Worm (Caenorhabditis elegans) whole organism, L2 larva: Measurements from ENCODE around the gene T16G12.12.

Experiments
- C34F6.9 ChIP-seq: fragments of 150-350 bp; optimal IDR thresholded peaks from 2 replicates; lab custom pipeline; 2014; ENCODE audit warnings: missing biosample characterization, missing genetic modification characterization
- F13H6.1 ChIP-seq: sonication (generic microtip); optimal IDR thresholded peaks from 2 replicates; lab custom pipeline; 2016; ENCODE audit warnings: missing genetic modification characterization, missing compliant biosample characterization
- R02D3.7 ChIP-seq: fragments of 150-350 bp; optimal IDR thresholded peaks from 2 replicates; lab custom pipeline; 2014; ENCODE audit warnings: missing biosample characterization, missing genetic modification characterization
- Y55F3AM.14 ChIP-seq: fragments of 200-800 bp; sonication (Bioruptor generic); optimal IDR thresholded peaks from 2 replicates; lab custom pipeline; 2018; ENCODE audit warnings: mild to moderate bottlenecking, missing genetic modification characterization, missing compliant biosample characterization
- ZK546.5 ChIP-seq: sonication (generic microtip); optimal IDR thresholded peaks from 2 replicates; lab custom pipeline; 2017; ENCODE audit warnings: missing biosample characterization, missing genetic modification characterization
- aly-2 ChIP-seq: fragments of 150-350 bp; optimal IDR thresholded peaks from 2 replicates; lab custom pipeline; 2014; ENCODE audit warnings: missing biosample characterization, missing genetic modification characterization
- blmp-1 ChIP-seq: sonication (generic microtip); optimal IDR thresholded peaks from 2 replicates; lab custom pipeline; 2017; ENCODE audit warnings: missing genetic modification characterization, mild to moderate bottlenecking, missing compliant biosample characterization, antibody characterized with exemption, moderate library complexity; ENCODE audit not compliant: insufficient read depth
- ceh-16 ChIP-seq: fragments of 150-350 bp; optimal IDR thresholded peaks from 2 replicates; lab custom pipeline; 2014; ENCODE audit warnings: missing biosample characterization, missing genetic modification characterization
- ceh-82 ChIP-seq: fragments of 150-350 bp; optimal IDR thresholded peaks from 2 replicates; lab custom pipeline; 2014; ENCODE audit warnings: missing biosample characterization, missing genetic modification characterization
- crh-2 ChIP-seq: sonication (generic microtip); optimal IDR thresholded peaks from 2 replicates; lab custom pipeline; 2017; ENCODE audit warnings: missing biosample characterization, missing genetic modification characterization
- dmd-4 ChIP-seq: sonication (generic microtip); optimal IDR thresholded peaks from 2 replicates; lab custom pipeline; 2017; ENCODE audit warnings: missing biosample characterization, missing genetic modification characterization
- egl-27 ChIP-seq: sonication (generic microtip); optimal IDR thresholded peaks from 3 replicates; lab custom pipeline; 2017; ENCODE audit warnings: missing biosample characterization, missing genetic modification reagents, missing genetic modification characterization
- fos-1 ChIP-seq: fragments of 150-350 bp; optimal IDR thresholded peaks from 2 replicates; lab custom pipeline; 2014; ENCODE audit warnings: missing biosample characterization, missing genetic modification characterization
- gmeb-1 ChIP-seq: fragments of 150-350 bp; optimal IDR thresholded peaks from 2 replicates; lab custom pipeline; 2014; ENCODE audit warnings: missing biosample characterization, missing genetic modification characterization
- lin-11 ChIP-seq: fragments of 150-350 bp; sonication (generic microtip); optimal IDR thresholded peaks from 2 replicates; lab custom pipeline; 2014; ENCODE audit warnings: missing biosample characterization, missing genetic modification characterization, inconsistent platforms, mixed read lengths
- lin-13 ChIP-seq: fragments of 150-350 bp; optimal IDR thresholded peaks from 2 replicates; lab custom pipeline; 2014; ENCODE audit warnings: missing biosample characterization, missing genetic modification reagents, missing genetic modification characterization
- lin-39 ChIP-seq: fragments of 150-350 bp; optimal IDR thresholded peaks from 2 replicates; lab custom pipeline; 2014; ENCODE audit warnings: missing biosample characterization, missing genetic modification reagents, missing genetic modification characterization
- lsy-2 ChIP-seq, 2 experiments: fragments of 150-350 bp in 1 of 2; sonication (generic microtip) in 1 of 2; optimal IDR thresholded peaks; 2 replicates each; lab custom pipeline; 2014 to 2017; ENCODE audit warnings: missing biosample characterization in 2 of 2, missing genetic modification characterization in 2 of 2
- mab-5 ChIP-seq: fragments of 150-350 bp; optimal IDR thresholded peaks from 2 replicates; lab custom pipeline; 2014; ENCODE audit warnings: missing biosample characterization, missing genetic modification characterization
- mbf-1 ChIP-seq: sonication (generic microtip); optimal IDR thresholded peaks from 2 replicates; lab custom pipeline; 2017; ENCODE audit warnings: missing biosample characterization, missing genetic modification characterization
- mdl-1 ChIP-seq, 2 experiments: fragments of 150-350 bp in 1 of 2; sonication (generic microtip) in 1 of 2; optimal IDR thresholded peaks; 2 replicates each; lab custom pipeline; 2017; ENCODE audit warnings: missing biosample characterization in 2 of 2, missing genetic modification characterization in 2 of 2
- nhr-11 ChIP-seq: fragments of 150-350 bp; optimal IDR thresholded peaks from 2 replicates; lab custom pipeline; 2014; ENCODE audit warnings: missing biosample characterization, missing genetic modification characterization
- nhr-12 ChIP-seq: fragments of 150-350 bp; optimal IDR thresholded peaks from 2 replicates; lab custom pipeline; 2014; ENCODE audit warnings: missing biosample characterization, missing genetic modification characterization
- nhr-129 ChIP-seq: fragments of 150-350 bp; optimal IDR thresholded peaks from 2 replicates; lab custom pipeline; 2014; ENCODE audit warnings: missing biosample characterization, missing genetic modification characterization
- nhr-21 ChIP-seq: fragments of 150-350 bp; optimal IDR thresholded peaks from 2 replicates; lab custom pipeline; 2014; ENCODE audit warnings: missing biosample characterization, missing genetic modification characterization
- nhr-23 ChIP-seq: fragments of 150-350 bp; optimal IDR thresholded peaks from 2 replicates; lab custom pipeline; 2014; ENCODE audit warnings: missing biosample characterization, missing genetic modification reagents, missing genetic modification characterization
- nhr-237 ChIP-seq: fragments of 150-350 bp; optimal IDR thresholded peaks from 2 replicates; lab custom pipeline; 2014; ENCODE audit warnings: missing biosample characterization, missing genetic modification characterization
- nhr-6 ChIP-seq: fragments of 150-350 bp; optimal IDR thresholded peaks from 2 replicates; lab custom pipeline; 2014; ENCODE audit warnings: missing biosample characterization, missing genetic modification characterization
- nhr-77 ChIP-seq: fragments of 150-350 bp; optimal IDR thresholded peaks from 2 replicates; lab custom pipeline; 2014; ENCODE audit warnings: missing biosample characterization, missing genetic modification characterization
- skn-1 ChIP-seq: sonication (generic microtip); optimal IDR thresholded peaks from 2 replicates; lab custom pipeline; 2017; ENCODE audit warnings: missing biosample characterization, missing genetic modification characterization
- sma-3 ChIP-seq: sonication (generic microtip); optimal IDR thresholded peaks from 2 replicates; lab custom pipeline; 2016; ENCODE audit warnings: missing genetic modification reagents, missing genetic modification characterization, missing compliant biosample characterization
- sma-9 ChIP-seq, 2 experiments: fragments of 150-350 bp in 1 of 2; sonication (generic microtip) in 1 of 2; optimal IDR thresholded peaks; 2 replicates each; lab custom pipeline; 2014 to 2016; ENCODE audit warnings: missing genetic modification characterization in 2 of 2, mild to moderate bottlenecking in 1 of 2, missing biosample characterization in 1 of 2, missing compliant biosample characterization in 1 of 2, missing genetic modification reagents in 1 of 2, moderate library complexity in 1 of 2
- snpc-4 ChIP-seq: fragments of 150-350 bp; optimal IDR thresholded peaks from 2 replicates; lab custom pipeline; 2014; ENCODE audit warnings: missing biosample characterization, missing genetic modification characterization
- unc-39 ChIP-seq: fragments of 150-350 bp; optimal IDR thresholded peaks from 2 replicates; lab custom pipeline; 2014; ENCODE audit warnings: missing biosample characterization, missing genetic modification characterization
- unc-62 ChIP-seq: fragments of 150-350 bp; optimal IDR thresholded peaks from 2 replicates; lab custom pipeline; 2014; ENCODE audit warnings: missing biosample characterization, missing genetic modification reagents, missing genetic modification characterization
- ztf-1 ChIP-seq: fragments of 200-800 bp; sonication (Bioruptor generic); conservative IDR thresholded peaks from 2 replicates; pipeline ENCODE4 v1.3.6; 2022; ENCODE audit warnings: missing genetic modification characterization, missing compliant biosample characterization
- ztf-11 ChIP-seq: sonication (generic microtip); optimal IDR thresholded peaks from 2 replicates; lab custom pipeline; 2017; ENCODE audit warnings: missing biosample characterization, missing genetic modification characterization
- ztf-4 ChIP-seq: fragments of 150-350 bp; optimal IDR thresholded peaks from 2 replicates; lab custom pipeline; 2014; ENCODE audit warnings: missing biosample characterization, missing genetic modification characterization

The T16G12.12 gene

ce11 chrIII:10023452-10023851, 30.0 kb upstream of the T16G12.12 start, which contains the start of gene ins-21:
ins-21 (plus strand) TSS chrIII:10023752.
- no peak for TF ChIP-seq mdl-1 (tag; optimal IDR thresholded peaks at IDR 0.05; lab: Kevin White, UChicago)
- TF ChIP-seq nhr-237 (tag; lab: Kevin White, UChicago): no peak
- TF ChIP-seq Y55F3AM.14 (GFP tag; lab: Kevin White, UChicago): no peak
- TF ChIP-seq F13H6.1 (tag; lab: Kevin White, UChicago): no peak
- no peak for TF ChIP-seq fos-1 (tag; lab: Kevin White, UChicago)
- TF ChIP-seq nhr-129 (tag; lab: Kevin White, UChicago): no peak
- no peak for TF ChIP-seq lsy-2 (tag; optimal IDR thresholded peaks at IDR 0.05; lab: Kevin White, UChicago)
- no peak for TF ChIP-seq lin-39 (tag; lab: Kevin White, UChicago)
- TF ChIP-seq nhr-23 (tag; lab: Kevin White, UChicago): no peak
- TF ChIP-seq ztf-4: no peak
- no peak for TF ChIP-seq egl-27
- TF ChIP-seq nhr-6: no peak
- no peak for TF ChIP-seq ceh-82 (tag; lab: Kevin White, UChicago)
- TF ChIP-seq unc-62: no peak
- no peak for TF ChIP-seq ceh-16
- TF ChIP-seq skn-1: no peak
- TF ChIP-seq mab-5: no peak

DNA sequence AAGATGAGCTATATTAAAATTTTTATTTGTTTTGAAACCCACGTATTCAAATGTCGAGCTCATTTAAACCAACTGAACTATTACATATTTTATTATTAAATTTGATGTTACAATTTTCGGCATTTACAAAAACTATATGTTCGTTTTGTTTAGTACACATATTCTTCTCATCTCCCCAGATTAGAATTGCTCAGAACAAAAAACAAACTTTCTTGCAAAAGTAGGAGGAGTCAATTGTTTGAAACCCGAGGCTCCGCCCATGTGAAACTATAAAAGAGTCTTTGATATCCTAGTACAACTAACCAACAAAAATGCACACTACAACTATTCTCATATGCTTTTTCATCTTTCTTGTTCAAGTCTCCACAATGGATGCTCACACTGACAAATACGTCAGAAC, 27.4 kb upstream of the T16G12.12 start, which contains the start of gene ins-22:
Gene ins-22 (plus strand): TSS at position 301 of the 400 bp plus-strand sequence.
- no peak for TF ChIP-seq ztf-11 (tag; lab: Kevin White, UChicago)
- no peak for TF ChIP-seq lin-11 (tag; lab: Kevin White, UChicago)
- no peak for TF ChIP-seq nhr-12
- TF ChIP-seq ZK546.5 (tag; lab: Kevin White, UChicago): no peak
- no peak for TF ChIP-seq ceh-82 (tag; lab: Kevin White, UChicago)
- no peak for TF ChIP-seq F13H6.1 (tag; lab: Kevin White, UChicago)
- no peak for TF ChIP-seq nhr-23 (tag; lab: Kevin White, UChicago)
- TF ChIP-seq lin-13 (GFP tag; lab: Kevin White, UChicago): no peak
- TF ChIP-seq egl-27: no peak
- TF ChIP-seq ztf-4: no peak
- TF ChIP-seq dmd-4 (tag; lab: Kevin White, UChicago): no peak
- no peak for TF ChIP-seq crh-2
- no peak for TF ChIP-seq aly-2

ce11 chrIII:10027947-10028346, 25.5 kb upstream of the T16G12.12 start, which contains the start of gene ins-23:
ins-23 (plus strand) TSS chrIII:10028247.
- TF ChIP-seq ztf-11 (tag; lab: Kevin White, UChicago) (no peak), Y55F3AM.14 (GFP tag; lab: Kevin White, UChicago) (no peak), unc-39 (no peak), ztf-4 (no peak), ceh-16 (no peak), lin-39 (tag; lab: Kevin White, UChicago) (no peak), gmeb-1 (no peak), snpc-4 (tag; lab: Kevin White, UChicago) (no peak), nhr-23 (tag; lab: Kevin White, UChicago) (no peak), sma-3 (no peak), sma-9 (GFP tag; optimal IDR thresholded peaks at IDR 0.05; lab: Kevin White, UChicago) (no peak), sma-9 (tag; optimal IDR thresholded peaks at IDR 0.05; lab: Kevin White, UChicago) (no peak), ztf-1 (GFP tag; lab: Robert Waterston, UW) (no peak), fos-1 (tag; lab: Kevin White, UChicago) (no peak)

DNA sequence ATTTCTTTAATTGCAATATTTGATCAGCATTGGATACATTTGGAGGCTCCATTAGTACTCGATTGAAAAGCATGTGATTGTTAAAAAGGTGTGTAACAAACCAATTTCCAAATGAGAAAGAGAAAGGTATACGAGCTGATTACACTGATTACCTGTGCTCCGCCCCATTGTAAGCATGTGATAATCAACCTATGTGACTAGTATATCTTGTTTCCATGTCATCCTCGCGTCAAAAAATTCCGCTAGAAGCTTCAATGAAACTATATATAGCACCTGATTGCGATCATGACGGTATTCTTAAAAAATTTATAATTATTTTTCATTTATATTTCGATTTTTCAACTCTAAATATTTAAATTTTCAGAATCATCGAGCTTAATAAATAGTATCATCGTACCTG, 22.9 kb upstream of the T16G12.12 start, which contains the start of gene M04D8.4:
Gene M04D8.4 (minus strand): TSS at position 101 of the 400 bp plus-strand sequence.
- no peak for TF ChIP-seq dmd-4 (tag; lab: Kevin White, UChicago)
- no peak for TF ChIP-seq ztf-11 (tag; lab: Kevin White, UChicago)
- no peak for TF ChIP-seq mbf-1 (tag; lab: Kevin White, UChicago)
- no peak for TF ChIP-seq nhr-23 (tag; lab: Kevin White, UChicago)
- no peak for TF ChIP-seq nhr-77 (tag; lab: Kevin White, UChicago)
- no peak for TF ChIP-seq mab-5
- TF ChIP-seq unc-62: no peak
- TF ChIP-seq ztf-4: no peak
- no peak for TF ChIP-seq blmp-1 (tag; lab: Kevin White, UChicago)
- no peak for TF ChIP-seq ZK546.5 (tag; lab: Kevin White, UChicago)
- TF ChIP-seq R02D3.7 (tag; lab: Kevin White, UChicago): no peak
- no peak for TF ChIP-seq nhr-21 (tag; lab: Kevin White, UChicago)
- no peak for TF ChIP-seq unc-39
- TF ChIP-seq ceh-82 (tag; lab: Kevin White, UChicago): no peak
- no peak for TF ChIP-seq ztf-1 (GFP tag; lab: Robert Waterston, UW)
- no peak for TF ChIP-seq egl-27
- TF ChIP-seq nhr-11 (tag; lab: Kevin White, UChicago): no peak
- TF ChIP-seq C34F6.9: no peak
- TF ChIP-seq, all 48 proteins: peak for 0
